Worm (Caenorhabditis elegans): ENCODE measurements around the gene srg-2.

The srg-2 gene

DNA sequence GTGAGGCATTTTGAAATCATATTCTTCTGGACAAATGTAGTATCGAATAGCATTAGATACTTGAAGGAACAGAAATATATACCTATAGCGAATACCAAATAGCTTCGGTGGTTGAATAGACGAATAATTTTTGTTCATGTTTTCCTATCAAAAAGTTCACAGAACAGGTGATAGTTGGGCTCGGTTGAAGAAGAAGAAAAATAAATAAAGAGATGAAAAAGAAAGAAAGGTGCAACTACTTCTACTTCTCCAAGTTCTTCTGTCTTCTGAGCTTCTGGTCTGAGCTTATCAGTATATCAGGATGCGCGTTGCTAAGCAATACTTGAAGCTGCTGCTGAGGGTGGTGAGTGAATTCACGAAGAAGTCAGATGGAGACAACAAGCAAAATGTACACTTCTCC, 46.1 kb downstream of the srg-2 start, which contains the start of gene C23G10.10:
C23G10.10 (minus strand) TSS at position 101 of the 400 bp plus-strand sequence.
- TF ChIP-seq C34F6.9 (tag; optimal IDR thresholded peaks at IDR 0.05): no peak
- TF ChIP-seq unc-62 (GFP tag; optimal IDR thresholded peaks at IDR 0.05): no peak
- TF ChIP-seq egl-27 (tag; optimal IDR thresholded peaks at IDR 0.05): no peak
- no peak for TF ChIP-seq unc-39 (tag; optimal IDR thresholded peaks at IDR 0.05)
- TF ChIP-seq lin-13 (GFP tag; optimal IDR thresholded peaks at IDR 0.05): no peak
- no peak for TF ChIP-seq nhr-21 (tag; optimal IDR thresholded peaks at IDR 0.05)
- no peak for TF ChIP-seq gmeb-1 (tag; optimal IDR thresholded peaks at IDR 0.05)
- no peak for TF ChIP-seq ceh-16 (tag; optimal IDR thresholded peaks at IDR 0.05)
- no peak for TF ChIP-seq mdl-1 (tag; optimal IDR thresholded peaks at IDR 0.05)
- TF ChIP-seq aly-2 (tag; optimal IDR thresholded peaks at IDR 0.05): no peak
- TF ChIP-seq nhr-6 (tag; optimal IDR thresholded peaks at IDR 0.05): no peak
- TF ChIP-seq alr-1 (tag; optimal IDR thresholded peaks at IDR 0.05): no peak

- TF ChIP-seq ztf-11 (tag; optimal IDR thresholded peaks at IDR 0.05): no peak
- TF ChIP-seq snpc-4 (tag; optimal IDR thresholded peaks at IDR 0.05): peak; percentile 8
These were observed 49.7 kb downstream of the srg-2 start for ce11 chrIII:6210215-6210822.

DNA sequence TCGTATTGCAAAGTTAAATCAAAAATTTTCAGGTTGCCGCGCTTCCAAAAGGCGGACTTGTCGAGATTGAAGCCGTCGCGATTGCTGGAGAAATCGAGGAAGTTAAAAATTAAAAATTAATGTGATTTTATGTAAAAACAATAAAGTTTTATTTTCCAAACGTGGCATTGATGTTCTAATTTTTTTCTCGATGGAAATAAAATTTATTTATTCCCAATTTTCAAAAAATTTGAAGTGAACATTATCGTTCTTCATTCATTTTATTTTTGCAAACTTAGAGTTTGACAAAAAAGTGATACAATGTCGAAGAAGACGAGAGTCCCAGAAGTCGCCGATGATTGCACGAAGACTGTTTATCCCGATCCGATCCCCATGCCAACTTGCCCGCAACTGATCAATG, 51.0 kb downstream of the srg-2 start, which contains the start of gene C23G10.1:
C23G10.1 (plus strand) TSS at position 301 of the 400 bp plus-strand sequence.
- TF ChIP-seq nhr-23 (tag; optimal IDR thresholded peaks at IDR 0.05) (no peak), mab-5 (tag; optimal IDR thresholded peaks at IDR 0.05) (no peak), mbf-1 (tag; optimal IDR thresholded peaks at IDR 0.05) (no peak), sma-9 (GFP tag; optimal IDR thresholded peaks at IDR 0.05) (no peak), sma-9 (tag; optimal IDR thresholded peaks at IDR 0.05) (no peak), elt-3 (tag; optimal IDR thresholded peaks at IDR 0.05) (no peak), sem-4 (tag; optimal IDR thresholded peaks at IDR 0.05) (no peak), ZK546.5 (tag; optimal IDR thresholded peaks at IDR 0.05) (no peak), alr-1 (tag; optimal IDR thresholded peaks at IDR 0.05) (no peak), lin-11 (tag; optimal IDR thresholded peaks at IDR 0.05) (no peak), nhr-21 (tag; optimal IDR thresholded peaks at IDR 0.05) (no peak), nhr-129 (tag; optimal IDR thresholded peaks at IDR 0.05) (no peak), ceh-16 (tag; optimal IDR thresholded peaks at IDR 0.05) (no peak), sma-3 (GFP tag; optimal IDR thresholded peaks at IDR 0.05) (no peak)

Data from whole organism, L2 larva.